Fruit fly (Drosophila melanogaster) whole organism, adult: Measurements from ENCODE around the gene twf.

Experiments used
- CG33017 ChIP-seq: fragments of 200-800 bp; sonication (Bioruptor generic); optimal IDR thresholded peaks from 2 replicates; lab custom pipeline; 2018; ENCODE audit warnings: missing biosample characterization, mild to moderate bottlenecking, missing genetic modification characterization, moderate library complexity
- pad ChIP-seq: fragments of 200-800 bp; sonication (Bioruptor generic); optimal IDR thresholded peaks from 3 replicates; lab custom pipeline; 2017; ENCODE audit warnings: missing biosample characterization, missing genetic modification characterization, mild to moderate bottlenecking, moderate library complexity, missing genetic modification reagents

dm6 chr3R:14081526-14081925 is 40.9 kb upstream of the twf start:
- TF ChIP-seq CG33017 (tag; lab: Kevin White, UChicago) (no peak), pad (GFP tag; lab: Kevin White, UChicago) (no peak)
